Fruit fly (Drosophila melanogaster): Measurements from ENCODE around the gene CG17029.

CG17029 gene

DNA sequence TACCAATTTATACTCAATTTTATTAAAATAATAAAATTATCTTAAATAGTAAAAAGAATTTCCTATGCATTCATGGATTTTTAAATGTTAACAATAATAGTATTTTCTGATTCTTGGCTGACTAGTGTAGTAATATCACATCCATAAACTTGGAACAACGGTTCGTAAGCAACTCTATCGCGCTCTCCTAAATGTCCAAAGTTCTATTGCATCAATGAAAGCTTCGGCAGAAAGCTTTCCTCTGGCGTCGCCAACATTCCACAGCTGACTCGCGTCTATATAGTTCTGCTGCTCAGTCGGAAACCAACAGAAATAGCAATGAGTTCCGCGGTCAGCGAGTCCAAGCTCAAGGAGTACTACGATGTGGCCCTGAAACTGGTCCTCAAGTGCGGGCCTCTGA lies at the start of gene CG17029:
CG17029 (plus strand) TSS at position 113 of the 400 bp plus-strand sequence.
- TF ChIP-seq CG8478 (optimal IDR thresholded peaks at IDR 0.05) = no peak
- TF ChIP-seq CTCF (optimal IDR thresholded peaks at IDR 0.05) = no peak

DNA sequence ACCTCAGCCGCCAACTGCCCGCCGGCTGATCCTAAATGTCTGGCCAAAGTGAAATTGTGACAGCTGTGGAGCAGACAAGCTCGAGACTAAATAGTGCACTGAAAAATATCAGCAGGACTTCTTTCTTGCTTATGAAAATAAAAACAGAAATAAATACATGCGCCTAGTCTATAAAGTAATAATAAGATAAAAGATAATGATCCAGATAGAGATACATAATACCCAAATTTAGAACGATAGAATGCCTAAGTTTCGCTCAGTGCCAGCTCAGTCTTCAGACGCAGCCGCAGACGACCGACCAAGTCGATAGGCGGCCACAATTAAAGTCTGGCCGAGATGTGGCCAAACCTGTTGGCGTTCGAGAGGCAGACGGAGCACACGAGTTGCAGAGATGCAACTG lies 35.8 kb upstream of the CG17029 start:
- no peak for TF ChIP-seq CTCF (optimal IDR thresholded peaks at IDR 0.05)
- no peak for TF ChIP-seq CG8478 (optimal IDR thresholded peaks at IDR 0.05)

dm6 chr3L:15952287-15952686 lies 24.4 kb upstream of the CG17029 start:
- no peak for TF ChIP-seq CG8478 (optimal IDR thresholded peaks at IDR 0.05)
- TF ChIP-seq CTCF (optimal IDR thresholded peaks at IDR 0.05) = no peak

DNA sequence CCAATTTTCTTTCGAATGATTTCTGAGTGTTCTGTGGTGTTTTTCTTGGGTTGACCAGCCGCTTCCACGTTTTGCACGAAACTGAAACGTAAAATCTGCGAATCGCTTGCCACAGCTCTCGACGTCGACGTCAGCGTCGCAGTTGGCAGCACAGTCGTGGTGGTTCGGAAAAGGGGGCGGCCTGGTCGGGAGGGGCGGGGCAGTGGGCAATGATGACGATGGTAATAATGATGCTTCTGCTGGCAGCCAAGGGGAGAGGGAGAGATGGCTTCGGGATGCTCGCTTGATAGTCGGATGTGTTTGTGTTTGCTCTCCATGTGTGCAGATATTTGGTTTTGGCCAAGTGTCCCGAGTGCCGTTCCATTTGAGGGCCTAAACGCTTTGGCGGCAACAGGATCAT lies 23.8 kb upstream of the CG17029 start:
- TF ChIP-seq CG8478 (optimal IDR thresholded peaks at IDR 0.05) = no peak
- TF ChIP-seq CTCF (optimal IDR thresholded peaks at IDR 0.05) = no peak

dm6 chr3L:15953892-15954291 lies 22.8 kb upstream of the CG17029 start:
- TF ChIP-seq CTCF (optimal IDR thresholded peaks at IDR 0.05) (no peak), CG8478 (optimal IDR thresholded peaks at IDR 0.05) (no peak)

DNA sequence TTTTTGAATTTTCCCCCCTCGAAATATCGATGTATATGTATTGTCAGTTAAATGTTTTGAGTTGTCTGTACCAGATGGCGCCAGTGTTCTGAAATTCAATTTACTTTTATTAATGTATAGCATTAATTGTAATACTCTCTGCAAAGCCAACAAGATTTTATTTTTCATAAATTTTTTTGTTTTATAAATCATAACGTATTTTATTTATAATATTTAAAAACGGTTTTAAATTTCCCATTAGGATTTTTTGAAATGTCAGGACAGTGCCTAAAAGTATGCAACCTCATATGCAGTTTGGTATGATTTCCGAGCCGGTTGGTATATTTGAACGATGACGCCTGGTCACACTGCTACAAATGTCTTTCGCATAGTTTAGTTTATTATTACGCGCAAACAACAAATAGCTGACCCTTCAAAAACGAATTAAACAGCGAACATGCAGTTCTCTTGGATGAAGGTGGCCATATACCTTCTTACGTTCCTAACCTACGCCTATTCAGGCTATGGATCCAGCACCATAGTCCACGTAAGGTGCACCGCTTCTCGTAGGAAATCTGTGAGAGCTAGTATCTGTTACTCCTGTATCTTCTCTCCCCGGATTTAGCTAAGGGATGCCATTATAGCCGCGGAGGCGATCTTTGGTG lies 21.8 kb upstream of the CG17029 start, which contains the start of the genes Pka-C3 and GXIVsPLA2:
Pka-C3 (minus strand) TSS at position 14 of the 644 bp plus-strand sequence.
GXIVsPLA2 (plus strand) TSS at position 313 of the 644 bp plus-strand sequence.
- TF ChIP-seq CG8478 (optimal IDR thresholded peaks at IDR 0.05) (no peak), CTCF (optimal IDR thresholded peaks at IDR 0.05) (peak; percentile 18 to 82)

DNA sequence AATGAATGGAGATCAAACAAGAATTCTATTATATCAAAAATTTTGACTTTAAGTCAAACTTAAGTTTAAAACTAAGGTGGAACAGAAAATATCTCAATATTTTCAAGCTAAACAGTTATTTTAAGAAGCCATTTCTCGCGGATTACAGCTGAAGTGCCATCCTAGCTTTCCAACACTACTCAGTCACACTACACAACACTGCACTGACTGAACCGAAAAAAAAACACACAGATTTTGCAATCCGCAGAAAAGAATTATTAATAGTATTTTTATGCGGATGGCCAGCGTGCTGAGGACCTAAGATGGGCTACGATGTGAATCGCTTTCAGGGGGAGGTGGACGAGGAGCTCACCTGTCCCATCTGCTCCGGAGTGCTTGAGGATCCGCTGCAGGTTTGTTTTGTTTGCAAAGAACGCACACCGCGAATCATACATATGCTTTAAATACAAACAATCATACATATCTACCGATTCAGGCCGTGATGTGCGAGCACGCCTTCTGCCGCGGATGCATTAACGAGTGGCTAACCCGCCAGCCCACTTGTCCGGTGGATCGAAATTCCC lies 20.1 kb upstream of the CG17029 start, which contains the start of gene elgi:
elgi (plus strand) TSS at position 103 of the 563 bp plus-strand sequence.
- TF ChIP-seq CG8478 (optimal IDR thresholded peaks at IDR 0.05) (no peak), CTCF (optimal IDR thresholded peaks at IDR 0.05) (no peak)

- no peak for TF ChIP-seq CG8478 (optimal IDR thresholded peaks at IDR 0.05)
- TF ChIP-seq CTCF (optimal IDR thresholded peaks at IDR 0.05) = no peak
Measured at dm6 chr3L:15958612-15959315, 17.9 kb upstream of the CG17029 start, which contains the start of gene CG17032. Gene CG17032, plus strand, starts transcription at chr3L:15958843.

dm6 chr3L:15967588-15968500 lies 8.8 kb upstream of the CG17029 start, which contains the start of the genes Brr2 and CG10516:
Gene Brr2, minus strand, starts transcription at chr3L:15967872.
Gene CG10516, plus strand, starts transcription at chr3L:15968204.
- peak in 1 of 2 experiments; percentile 32 for TF ChIP-seq CTCF (optimal IDR thresholded peaks at IDR 0.05)
- no peak for TF ChIP-seq CG8478 (optimal IDR thresholded peaks at IDR 0.05)

dm6 chr3L:15968686-15969085 lies 8.0 kb upstream of the CG17029 start:
- TF ChIP-seq CG8478 (optimal IDR thresholded peaks at IDR 0.05) (no peak), CTCF (optimal IDR thresholded peaks at IDR 0.05) (no peak)

dm6 chr3L:15974166-15974565 lies 2.5 kb upstream of the CG17029 start:
- TF ChIP-seq CTCF (optimal IDR thresholded peaks at IDR 0.05) = no peak
- TF ChIP-seq CG8478 (optimal IDR thresholded peaks at IDR 0.05) = no peak

dm6 chr3L:15975068-15975467 lies 1.6 kb upstream of the CG17029 start, which contains the start of gene CG17026:
Gene CG17026, plus strand, starts transcription at chr3L:15975368.
- TF ChIP-seq CTCF (optimal IDR thresholded peaks at IDR 0.05) = no peak
- no peak for TF ChIP-seq CG8478 (optimal IDR thresholded peaks at IDR 0.05)

- TF ChIP-seq CG8478 (optimal IDR thresholded peaks at IDR 0.05) (no peak), CTCF (optimal IDR thresholded peaks at IDR 0.05) (no peak)
Measured at dm6 chr3L:15977565-15977964, 895 bp downstream of the CG17029 start.

- TF ChIP-seq CTCF (optimal IDR thresholded peaks at IDR 0.05) = no peak
- no peak for TF ChIP-seq CG8478 (optimal IDR thresholded peaks at IDR 0.05)
Measured at dm6 chr3L:15978224-15978623, 1.6 kb downstream of the CG17029 start, which contains the start of gene CG17028. Gene CG17028, plus strand, starts transcription at chr3L:15978524.
